Worm (Caenorhabditis elegans) whole organism, L4 larva: ENCODE data around the gene F48F5.6.

Experiments
- D1046.2 ChIP-seq: fragments of 200-800 bp; sonication (Bioruptor generic); IDR thresholded peaks from 2 replicates; pipeline ENCODE4 v1.3.6; 2022; ENCODE audit warnings: missing genetic modification characterization, missing compliant biosample characterization
- F37D6.2 ChIP-seq: sonication (generic microtip); optimal IDR thresholded peaks from 2 replicates; lab custom pipeline; 2016; ENCODE audit warnings: mild to moderate bottlenecking, missing genetic modification characterization, missing compliant biosample characterization
- F44E2.7 ChIP-seq: fragments of 200-800 bp; sonication (Bioruptor generic); IDR thresholded peaks from 2 replicates; pipeline ENCODE4 v2.1.2; 2022; ENCODE audit warnings: missing genetic modification characterization, missing compliant biosample characterization
- F49E8.2 ChIP-seq: sonication (generic microtip); optimal IDR thresholded peaks from 2 replicates; lab custom pipeline; 2016; ENCODE audit warnings: missing compliant biosample characterization, mild to moderate bottlenecking, missing genetic modification characterization, borderline replicate concordance
- Y105C5A.15 ChIP-seq: fragments of 200-800 bp; sonication (Bioruptor generic); IDR thresholded peaks from 2 replicates; pipeline ENCODE4 v1.3.6; 2022; ENCODE audit warnings: missing genetic modification characterization, missing compliant biosample characterization
- Y5F2A.4 ChIP-seq: fragments of 200-800 bp; sonication (Bioruptor generic); optimal IDR thresholded peaks from 2 replicates; lab custom pipeline; 2018; ENCODE audit warnings: mild to moderate bottlenecking, missing genetic modification characterization, missing compliant biosample characterization
- ZK337.2 ChIP-seq: fragments of 200-800 bp; sonication (Bioruptor generic); IDR thresholded peaks from 2 replicates; pipeline ENCODE4 v1.3.6; 2022; ENCODE audit warnings: missing genetic modification reagents, missing genetic modification characterization, missing compliant biosample characterization
- aha-1 ChIP-seq: fragments of 150-350 bp; peaks from one replicate; lab custom pipeline; 2014; ENCODE audit warnings: missing biosample characterization, missing genetic modification characterization
- ceh-20 ChIP-seq: fragments of 200-800 bp; sonication (Bioruptor generic); IDR thresholded peaks from 2 replicates; pipeline ENCODE4 v1.3.6; 2022; ENCODE audit warnings: missing genetic modification reagents, missing genetic modification characterization, missing compliant biosample characterization
- ceh-28 ChIP-seq: fragments of 150-350 bp; optimal IDR thresholded peaks from 2 replicates; lab custom pipeline; 2014; ENCODE audit warnings: missing biosample characterization, missing genetic modification reagents, missing genetic modification characterization
- ceh-82 ChIP-seq: sonication (generic microtip); optimal IDR thresholded peaks from 2 replicates; lab custom pipeline; 2017; ENCODE audit warnings: missing biosample characterization, missing genetic modification characterization
- ces-1 ChIP-seq: fragments of 150-350 bp; sonication (generic microtip); optimal IDR thresholded peaks from 4 replicates; lab custom pipeline; 2014; ENCODE audit warnings: missing biosample characterization, missing genetic modification reagents, missing genetic modification characterization
- daf-16 ChIP-seq, 3 experiments: sonication (generic microtip); optimal IDR thresholded peaks; 2 replicates each; lab custom pipeline; 2016 to 2017; ENCODE audit warnings: missing genetic modification characterization in 3 of 3, missing genetic modification reagents in 3 of 3, mild to moderate bottlenecking in 2 of 3, missing compliant biosample characterization in 2 of 3, missing biosample characterization in 1 of 3, moderate library complexity in 1 of 3
- daf-19 ChIP-seq: fragments of 200-800 bp; sonication (Bioruptor generic); conservative IDR thresholded peaks from 2 replicates; pipeline ENCODE4 v1.3.6; 2022; ENCODE audit warnings: missing genetic modification characterization, missing compliant biosample characterization
- dmd-6 ChIP-seq: fragments of 200-800 bp; sonication (Bioruptor generic); IDR thresholded peaks from 2 replicates; pipeline ENCODE4 v1.3.6; 2022; ENCODE audit warnings: missing genetic modification reagents, missing genetic modification characterization, missing compliant biosample characterization
- dmd-9 ChIP-seq: fragments of 200-800 bp; sonication (Bioruptor generic); IDR thresholded peaks from 2 replicates; pipeline ENCODE4 v1.3.6; 2022; ENCODE audit warnings: missing genetic modification reagents, missing genetic modification characterization, missing compliant biosample characterization
- dpl-1 ChIP-seq: fragments of 150-350 bp; optimal IDR thresholded peaks from 2 replicates; lab custom pipeline; 2014; ENCODE audit warnings: missing biosample characterization, missing genetic modification reagents, missing genetic modification characterization
- duxl-1 ChIP-seq: sonication (generic microtip); optimal IDR thresholded peaks from 2 replicates; lab custom pipeline; 2016; ENCODE audit warnings: mild to moderate bottlenecking, missing genetic modification characterization, moderate library complexity, missing compliant biosample characterization; ENCODE audit not compliant: poor library complexity
- dve-1 ChIP-seq: sonication (generic microtip); optimal IDR thresholded peaks from 2 replicates; lab custom pipeline; 2017; ENCODE audit warnings: antibody characterized with exemption, mild to moderate bottlenecking, missing genetic modification characterization, missing compliant biosample characterization; ENCODE audit not compliant: insufficient read depth
- egl-43 ChIP-seq: fragments of 200-800 bp; sonication (Bioruptor generic); IDR thresholded peaks from 2 replicates; pipeline ENCODE4 v1.3.6; 2022; ENCODE audit warnings: missing genetic modification reagents, missing genetic modification characterization, missing compliant biosample characterization
- hif-1 ChIP-seq, 2 experiments: sonication (generic microtip); optimal IDR thresholded peaks; 2 replicates each; lab custom pipeline; 2016 to 2017; ENCODE audit warnings: missing compliant biosample characterization in 2 of 2, missing genetic modification characterization in 2 of 2, missing genetic modification reagents in 2 of 2, missing genotype in 2 of 2, mild to moderate bottlenecking in 1 of 2
- hlh-11 ChIP-seq: fragments of 200-800 bp; sonication (Bioruptor generic); optimal IDR thresholded peaks from 2 replicates; lab custom pipeline; 2018; ENCODE audit warnings: mild to moderate bottlenecking, missing genetic modification characterization, missing compliant biosample characterization
- lin-39 ChIP-seq: fragments of 150-350 bp; optimal IDR thresholded peaks from 2 replicates; lab custom pipeline; 2014; ENCODE audit warnings: missing biosample characterization, missing genetic modification reagents, missing genetic modification characterization
- madf-5 ChIP-seq, 2 experiments: fragments of 200-800 bp; sonication (Bioruptor generic); IDR thresholded peaks; 2 replicates each; pipeline ENCODE4 v1.3.6; 2022; ENCODE audit warnings: missing compliant biosample characterization in 2 of 2, missing genetic modification characterization in 2 of 2
- mdl-1 ChIP-seq, 2 experiments: fragments of 150-350 bp in 1 of 2; sonication (generic microtip) in 1 of 2; optimal IDR thresholded peaks; 2 replicates each; lab custom pipeline; 2014 to 2017; ENCODE audit warnings: missing biosample characterization in 2 of 2, missing genetic modification characterization in 2 of 2
- mdt-29 ChIP-seq: fragments of 200-800 bp; sonication (Bioruptor generic); IDR thresholded peaks from 2 replicates; pipeline ENCODE4 v1.3.6; 2022; ENCODE audit warnings: missing genetic modification reagents, missing genetic modification characterization, missing compliant biosample characterization
- mep-1 ChIP-seq: fragments of 150-350 bp; sonication (generic microtip); optimal IDR thresholded peaks from 3 replicates; lab custom pipeline; 2014; ENCODE audit warnings: missing biosample characterization, missing genetic modification characterization
- nhr-10 ChIP-seq: fragments of 150-350 bp; optimal IDR thresholded peaks from 2 replicates; lab custom pipeline; 2014; ENCODE audit warnings: missing biosample characterization, missing genetic modification characterization
- nhr-25 ChIP-seq: sonication (generic microtip); optimal IDR thresholded peaks from 2 replicates; lab custom pipeline; 2017; ENCODE audit warnings: missing genetic modification characterization, mild to moderate bottlenecking, missing compliant biosample characterization, antibody characterized with exemption, moderate library complexity, borderline replicate concordance; ENCODE audit not compliant: insufficient read depth
- nhr-41 ChIP-seq: fragments of 200-800 bp; sonication (Bioruptor generic); IDR thresholded peaks from 2 replicates; pipeline ENCODE4 v1.3.6; 2022; ENCODE audit warnings: missing genetic modification reagents, missing genetic modification characterization, missing compliant biosample characterization
- nhr-48 ChIP-seq: sonication (generic microtip); optimal IDR thresholded peaks from 2 replicates; lab custom pipeline; 2016; ENCODE audit warnings: mild to moderate bottlenecking, missing genetic modification characterization, missing compliant biosample characterization
- nhr-6 ChIP-seq: fragments of 150-350 bp; optimal IDR thresholded peaks from 2 replicates; lab custom pipeline; 2014; ENCODE audit warnings: missing biosample characterization, missing genetic modification characterization
- pha-4 ChIP-seq, 2 experiments: fragments of 150-350 bp in 1 of 2; fragments of 200-800 bp in 1 of 2; sonication (Bioruptor generic) in 1 of 2; IDR thresholded peaks in 1 of 2; optimal IDR thresholded peaks in 1 of 2; 2 replicates each; pipeline versions ENCODE4 v1.3.6 to Lab custom; 2014 to 2022; ENCODE audit warnings: missing genetic modification characterization in 2 of 2, missing genetic modification reagents in 2 of 2, missing biosample characterization in 1 of 2, missing compliant biosample characterization in 1 of 2
- php-3 ChIP-seq: fragments of 200-800 bp; sonication (Bioruptor generic); IDR thresholded peaks from 2 replicates; pipeline ENCODE4 v1.3.6; 2022; ENCODE audit warnings: missing genetic modification reagents, missing genetic modification characterization, missing compliant biosample characterization
- pqm-1 ChIP-seq: sonication (generic microtip); optimal IDR thresholded peaks from 2 replicates; lab custom pipeline; 2017; ENCODE audit warnings: missing biosample characterization, missing genetic modification characterization
- saeg-2 ChIP-seq: fragments of 200-800 bp; sonication (Bioruptor generic); IDR thresholded peaks from 2 replicates; pipeline ENCODE4 v1.3.6; 2022; ENCODE audit warnings: missing genetic modification reagents, missing genetic modification characterization, missing compliant biosample characterization
- sdz-12 ChIP-seq: fragments of 200-800 bp; sonication (Bioruptor generic); optimal IDR thresholded peaks from 2 replicates; lab custom pipeline; 2018; ENCODE audit warnings: mild to moderate bottlenecking, missing genetic modification characterization, missing compliant biosample characterization
- set-16 ChIP-seq: fragments of 200-800 bp; sonication (Bioruptor generic); IDR thresholded peaks from 2 replicates; pipeline ENCODE4 v1.3.6; 2022; ENCODE audit warnings: missing genetic modification reagents, missing genetic modification characterization, missing compliant biosample characterization
- skn-1 ChIP-seq: fragments of 150-350 bp; optimal IDR thresholded peaks from 2 replicates; lab custom pipeline; 2014; ENCODE audit warnings: missing biosample characterization, missing genetic modification characterization
- snpc-1.2 ChIP-seq: fragments of 200-800 bp; sonication (Bioruptor generic); IDR thresholded peaks from 2 replicates; pipeline ENCODE4 v1.3.6; 2022; ENCODE audit warnings: missing genetic modification reagents, missing genetic modification characterization, missing compliant biosample characterization
- unc-62 ChIP-seq, 3 experiments: fragments of 150-350 bp in 1 of 3; sonication (generic microtip); optimal IDR thresholded peaks in 2 of 3; peaks in 1 of 3; 1 replicate in 1 of 3; 2 replicates in 2 of 3; lab custom pipeline; 2014 to 2017; ENCODE audit warnings: missing biosample characterization in 3 of 3, missing genetic modification characterization in 3 of 3, missing genetic modification reagents in 3 of 3, missing genotype in 1 of 3
- vab-7 ChIP-seq: fragments of 200-800 bp; sonication (Bioruptor generic); IDR thresholded peaks from 2 replicates; pipeline ENCODE4 v1.3.6; 2022; ENCODE audit warnings: missing genetic modification reagents, missing genetic modification characterization, missing compliant biosample characterization
- zfp-3 ChIP-seq: fragments of 200-800 bp; sonication (Bioruptor generic); conservative IDR thresholded peaks from 2 replicates; pipeline ENCODE4 v1.3.6; 2022; ENCODE audit warnings: missing genetic modification reagents, missing genetic modification characterization, missing compliant biosample characterization

The F48F5.6 gene

ce11 chrV:20453084-20453483 lies at the start of gene F48F5.6:
TSS of gene F48F5.6 (minus strand) at chrV:20453184.
- no peak for TF ChIP-seq F37D6.2 (tag; lab: Kevin White, UChicago)
- TF ChIP-seq D1046.2 (GFP tag; lab: Robert Waterston, UW), result no peak
- no peak for TF ChIP-seq nhr-41
- TF ChIP-seq dmd-6, result no peak
- TF ChIP-seq ceh-20 (GFP tag; lab: Robert Waterston, UW), result no peak
- no peak for TF ChIP-seq dve-1

ce11 chrV:20500405-20500804 lies 47.4 kb upstream of the F48F5.6 start, which contains the start of gene dct-14:
TSS of gene dct-14 (minus strand) at chrV:20500505.
- TF ChIP-seq egl-43 (GFP tag; lab: Robert Waterston, UW), result no peak
- TF ChIP-seq dmd-9, result no peak

- TF ChIP-seq nhr-48 (tag; lab: Kevin White, UChicago) (peak; percentile 54), Y105C5A.15 (no peak), hif-1 (tag; optimal IDR thresholded peaks at IDR 0.05; lab: Kevin White, UChicago) (no peak), daf-16 (GFP tag; optimal IDR thresholded peaks at IDR 0.05; lab: Kevin White, UChicago) (no peak), daf-16 (tag; optimal IDR thresholded peaks at IDR 0.05; lab: Kevin White, UChicago) (peak; percentile 65), duxl-1 (tag; lab: Kevin White, UChicago) (no peak), hlh-11 (peak; percentile 7), pqm-1 (peak; percentile 37), F49E8.2 (tag; lab: Kevin White, UChicago) (no peak), dmd-6 (peak; percentile 76)
Observed at ce11 chrV:20499642-20500041, 46.7 kb upstream of the F48F5.6 start.

- TF ChIP-seq hlh-11, result peak; percentile 78
- no peak for TF ChIP-seq dmd-9
- no peak for TF ChIP-seq nhr-10 (tag; lab: Kevin White, UChicago)
- TF ChIP-seq madf-5 (GFP tag; IDR thresholded peaks at IDR 0.05; lab: Robert Waterston, UW), result no peak
- TF ChIP-seq mep-1, result no peak
- TF ChIP-seq nhr-6 (tag; lab: Kevin White, UChicago), result no peak
- no peak for TF ChIP-seq snpc-1.2 (GFP tag; lab: Robert Waterston, UW)
- TF ChIP-seq sdz-12 (GFP tag; lab: Kevin White, UChicago), result no peak
- TF ChIP-seq unc-62 (GFP tag; optimal IDR thresholded peaks at IDR 0.05 in 1 of 2; lab: Kevin White, UChicago), result no peak
- no peak for TF ChIP-seq unc-62 (tag; optimal IDR thresholded peaks at IDR 0.05; lab: Kevin White, UChicago)
- no peak for TF ChIP-seq dpl-1 (GFP tag; lab: Kevin White, UChicago)
- TF ChIP-seq hif-1 (tag; optimal IDR thresholded peaks at IDR 0.05; lab: Kevin White, UChicago), result peak in 1 of 2 experiments; percentile 38
- TF ChIP-seq skn-1, result no peak
- TF ChIP-seq mdl-1 (tag; optimal IDR thresholded peaks at IDR 0.05; lab: Kevin White, UChicago), result peak in 1 of 2 experiments; percentile 44
- no peak for TF ChIP-seq D1046.2 (GFP tag; lab: Robert Waterston, UW)
- TF ChIP-seq ceh-82 (tag; lab: Kevin White, UChicago), result no peak
- TF ChIP-seq ces-1 (GFP tag; lab: Kevin White, UChicago), result no peak
- peak; percentile 52 for TF ChIP-seq aha-1 (tag; lab: Kevin White, UChicago)
- TF ChIP-seq Y5F2A.4 (GFP tag; lab: Kevin White, UChicago), result no peak
- no peak for TF ChIP-seq lin-39 (tag; lab: Kevin White, UChicago)
- no peak for TF ChIP-seq vab-7 (GFP tag; lab: Robert Waterston, UW)
- no peak for TF ChIP-seq ceh-20 (GFP tag; lab: Robert Waterston, UW)
- no peak for TF ChIP-seq daf-19
- TF ChIP-seq set-16, result no peak
- peak; percentile 70 for TF ChIP-seq mdt-29 (GFP tag; lab: Robert Waterston, UW)
- no peak for TF ChIP-seq pha-4 (GFP tag; IDR thresholded peaks at IDR 0.05; lab: Robert Waterston, UW)
- TF ChIP-seq pha-4 (tag; optimal IDR thresholded peaks at IDR 0.05; lab: Kevin White, UChicago), result no peak
- TF ChIP-seq F44E2.7, result no peak
- peak; percentile 90 for TF ChIP-seq php-3 (GFP tag; lab: Robert Waterston, UW)
- no peak for TF ChIP-seq nhr-25 (tag; lab: Kevin White, UChicago)
- TF ChIP-seq ZK337.2 (GFP tag; lab: Robert Waterston, UW), result no peak
- peak; percentile 94 for TF ChIP-seq dmd-6
- no peak for TF ChIP-seq ceh-28 (tag; lab: Kevin White, UChicago)
- peak; percentile 58; the same call in 1 of the 2 replicates for TF ChIP-seq saeg-2 (GFP tag; lab: Robert Waterston, UW)
- TF ChIP-seq duxl-1 (tag; lab: Kevin White, UChicago), result no peak
- TF ChIP-seq zfp-3, result no peak
Observed at ce11 chrV:20498980-20499379, 46.0 kb upstream of the F48F5.6 start, which contains the start of gene dct-16. TSS of gene dct-16 (minus strand) at chrV:20499057.
